Worm (Caenorhabditis elegans) whole organism, midembryonic: ENCODE measurements around the gene C09H10.5.

ENCODE experiments used
- T22C8.4 ChIP-seq: fragments of 200-800 bp; sonication (Bioruptor generic); IDR thresholded peaks from 2 replicates; pipeline ENCODE4 v1.3.6; 2022; ENCODE audit warnings: missing genetic modification characterization, missing compliant biosample characterization
- cog-1 ChIP-seq: sonication (generic microtip); optimal IDR thresholded peaks from 2 replicates; lab custom pipeline; 2016; ENCODE audit warnings: missing genetic modification characterization, missing compliant biosample characterization
- flt-1 ChIP-seq: fragments of 200-800 bp; sonication (Bioruptor generic); IDR thresholded peaks from 2 replicates; pipeline ENCODE4 v1.3.6; 2022; ENCODE audit warnings: missing genetic modification characterization, missing compliant biosample characterization
- klf-2 ChIP-seq: fragments of 200-800 bp; sonication (Bioruptor generic); conservative IDR thresholded peaks from 2 replicates; pipeline ENCODE4 v1.3.6; 2022; ENCODE audit warnings: missing genetic modification reagents, missing genetic modification characterization, missing compliant biosample characterization
- med-1 ChIP-seq: sonication (generic microtip); optimal IDR thresholded peaks from 2 replicates; lab custom pipeline; 2017; ENCODE audit warnings: missing genetic modification characterization, mild to moderate bottlenecking, missing compliant biosample characterization, antibody characterized with exemption, missing genetic modification reagents; ENCODE audit not compliant: insufficient read depth
- ref-1 ChIP-seq: fragments of 200-800 bp; sonication (Bioruptor generic); conservative IDR thresholded peaks from 2 replicates; pipeline ENCODE4 v1.3.6; 2022; ENCODE audit warnings: missing genetic modification reagents, missing genetic modification characterization, missing compliant biosample characterization
- tab-1 ChIP-seq: fragments of 200-800 bp; sonication (Bioruptor generic); IDR thresholded peaks from 2 replicates; pipeline ENCODE4 v1.3.6; 2022; ENCODE audit warnings: missing genetic modification characterization, missing compliant biosample characterization
- ztf-23 ChIP-seq: fragments of 200-800 bp; sonication (Bioruptor generic); IDR thresholded peaks from 2 replicates; pipeline ENCODE4 v1.3.6; 2022; ENCODE audit warnings: missing genetic modification reagents, missing genetic modification characterization, missing compliant biosample characterization

- TF ChIP-seq flt-1 (GFP tag; lab: Robert Waterston, UW) (no peak), tab-1 (GFP tag; lab: Robert Waterston, UW) (no peak), T22C8.4 (GFP tag; lab: Robert Waterston, UW) (no peak), ztf-23 (no peak), ref-1 (GFP tag; lab: Robert Waterston, UW) (no peak), med-1 (no peak), cog-1 (tag; lab: Kevin White, UChicago) (no peak), klf-2 (GFP tag; lab: Robert Waterston, UW) (no peak)
Observed at ce11 chrII:11064191-11064695, 39.3 kb downstream of the C09H10.5 start.
